Fruit fly (Drosophila melanogaster): Measurements from ENCODE around the gene RpL7-like.

RpL7-like gene

dm6 chr2L:12007331-12007791 is 48.8 kb upstream of the RpL7-like start (continued):
- TF ChIP-seq Myb (GFP tag; optimal IDR thresholded peaks at IDR 0.05) (peak; percentile 89), Hey (tag; optimal IDR thresholded peaks at IDR 0.05) (peak; percentile 75), CG4617 (GFP tag; optimal IDR thresholded peaks at IDR 0.05; ENCODE audit: borderline replicate concordance) (no peak), CG13296 (GFP tag; optimal IDR thresholded peaks at IDR 0.05) (peak; percentile 60), Drgx (GFP tag; IDR thresholded peaks at IDR 0.05) (no peak), CG9797 (GFP tag; optimal IDR thresholded peaks at IDR 0.05) (peak; percentile 17), stwl (tag; optimal IDR thresholded peaks at IDR 0.05) (peak; percentile 43), Dll (GFP tag; IDR thresholded peaks at IDR 0.05; ENCODE audit: partially characterized antibody) (no peak), Dek (tag; optimal IDR thresholded peaks at IDR 0.05) (peak; percentile 47), CG10366 (GFP tag; IDR thresholded peaks at IDR 0.05) (no peak), Aef1 (GFP tag; IDR thresholded peaks at IDR 0.05) (no peak), Sox102F (GFP tag; optimal IDR thresholded peaks at IDR 0.05) (no peak), eve (GFP tag; optimal IDR thresholded peaks at IDR 0.05) (no peak), CG11695 (GFP tag; IDR thresholded peaks at IDR 0.05) (no peak), CG2889 (GFP tag; IDR thresholded peaks at IDR 0.05) (no peak), Lhr (GFP tag; optimal IDR thresholded peaks at IDR 0.05) (peak; percentile 100), dpn (GFP tag; optimal IDR thresholded peaks at IDR 0.05) (peak; percentile 13 to 26), CG3838 (GFP tag; optimal IDR thresholded peaks at IDR 0.05) (peak; percentile 64), bbx (GFP tag; IDR thresholded peaks at IDR 0.05; ENCODE audit: partially characterized antibody) (no peak), CG10274 (GFP tag; optimal IDR thresholded peaks at IDR 0.05) (peak; percentile 13), BtbVII (GFP tag; optimal IDR thresholded peaks at IDR 0.05) (peak; percentile 77), sc (optimal IDR thresholded peaks at IDR 0.05) (no peak), sc (GFP tag; optimal IDR thresholded peaks at IDR 0.05) (peak; percentile 17), CTCF (GFP tag; optimal IDR thresholded peaks at IDR 0.05) (peak; percentile 79), CG10431 (GFP tag; optimal IDR thresholded peaks at IDR 0.05) (peak; percentile 85), Ada2b (GFP tag; IDR thresholded peaks at IDR 0.05) (no peak), knrl (GFP tag; IDR thresholded peaks at IDR 0.05; ENCODE audit: partially characterized antibody) (no peak), CG17612 (GFP tag; IDR thresholded peaks at IDR 0.05) (no peak), Sry-δ (GFP tag; optimal IDR thresholded peaks at IDR 0.05) (peak; percentile 15), Antp (GFP tag; optimal IDR thresholded peaks at IDR 0.05) (peak; percentile 5), CG9437 (GFP tag; optimal IDR thresholded peaks at IDR 0.05) (no peak), MTF-1 (GFP tag; optimal IDR thresholded peaks at IDR 0.05; ENCODE audit: borderline replicate concordance) (peak; percentile 53), dimm (GFP tag; IDR thresholded peaks at IDR 0.05) (no peak), CG3995 (GFP tag; optimal IDR thresholded peaks at IDR 0.05) (no peak), btn (GFP tag; optimal IDR thresholded peaks at IDR 0.05) (peak; percentile 62), Nf-YB (GFP tag; optimal IDR thresholded peaks at IDR 0.05) (peak; percentile 94), amos (GFP tag; IDR thresholded peaks at IDR 0.05; ENCODE audit: partially characterized antibody) (no peak), gcm2 (GFP tag; optimal IDR thresholded peaks at IDR 0.05) (peak; percentile 43), pros (GFP tag; optimal IDR thresholded peaks at IDR 0.05) (peak; percentile 99), HmgZ (tag; optimal IDR thresholded peaks at IDR 0.05) (peak; percentile 93), dmrt99B (tag; optimal IDR thresholded peaks at IDR 0.05) (peak; percentile 72), tup (GFP tag; optimal IDR thresholded peaks at IDR 0.05) (no peak), CG2678 (tag; optimal IDR thresholded peaks at IDR 0.05) (peak; percentile 41), CG8388 (GFP tag; optimal IDR thresholded peaks at IDR 0.05) (peak; percentile 59), jumu (GFP tag; optimal IDR thresholded peaks at IDR 0.05) (peak; percentile 44), CG11085 (GFP tag; IDR thresholded peaks at IDR 0.05) (no peak), CG14441 (GFP tag; IDR thresholded peaks at IDR 0.05) (no peak), CG3281 (GFP tag; optimal IDR thresholded peaks at IDR 0.05) (peak; percentile 63), cg (GFP tag; optimal IDR thresholded peaks at IDR 0.05) (peak; percentile 69), CG15269 (tag; optimal IDR thresholded peaks at IDR 0.05) (peak; percentile 84), CG6854 (GFP tag; optimal IDR thresholded peaks at IDR 0.05) (peak; percentile 80)

All from whole organism, embryonic.